Fruit fly (Drosophila melanogaster): ENCODE results near the gene NdufV3.

DNA sequence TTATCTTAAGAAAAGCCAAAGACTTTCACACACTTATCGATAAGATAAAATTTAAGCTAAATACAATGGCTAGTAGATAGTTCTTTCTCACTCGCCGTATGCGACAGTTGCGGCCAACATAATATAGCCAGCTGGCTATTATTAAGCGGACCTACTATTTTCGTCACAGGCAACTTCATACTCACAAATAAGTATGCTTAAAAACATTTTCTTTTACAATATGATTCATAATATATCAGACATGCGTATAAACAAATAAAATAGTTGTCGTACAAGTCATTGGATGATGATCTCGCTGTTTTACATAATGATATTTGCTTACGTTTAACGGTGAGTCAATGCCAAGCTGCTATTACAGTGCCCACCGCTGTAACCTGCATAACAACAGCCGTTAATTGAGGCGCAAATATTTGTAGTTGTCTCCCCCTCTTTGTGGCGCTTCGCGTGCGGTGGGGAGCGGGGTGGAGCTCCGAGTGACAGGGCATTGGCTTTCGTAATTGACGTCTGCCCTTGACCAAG lies 23.5 kb upstream of the NdufV3 start:
- peak; percentile 96 for TF ChIP-seq EcR (GFP tag; optimal IDR thresholded peaks at IDR 0.05)
- peak; percentile 79 for TF ChIP-seq CG4496 (GFP tag; IDR thresholded peaks at IDR 0.05)
